Fruit fly (Drosophila melanogaster) whole organism, embryonic: ENCODE measurements around the gene CG32801.

Experiments used
- BEAF-32 ChIP-seq: fragments of 200-800 bp; sonication (Bioruptor generic); optimal IDR thresholded peaks from 3 replicates; lab custom pipeline; 2017; ENCODE audit warnings: missing biosample characterization, missing genetic modification characterization, mild to moderate bottlenecking, moderate library complexity, missing genetic modification reagents
- Bdp1 ChIP-seq: fragments of 200-800 bp; sonication (Bioruptor generic); optimal IDR thresholded peaks from 3 replicates; lab custom pipeline; 2016; ENCODE audit warnings: missing biosample characterization, missing genetic modification characterization
- CG10366 ChIP-seq: fragments of 200-800 bp; sonication (Bioruptor generic); IDR thresholded peaks from 2 replicates; pipeline ENCODE4 v1.3.6; 2022; ENCODE audit warnings: missing biosample characterization, missing genetic modification characterization
- CG10565 ChIP-seq: fragments of 200-800 bp; sonication (Bioruptor generic); optimal IDR thresholded peaks from 3 replicates; lab custom pipeline; 2016; ENCODE audit warnings: missing biosample characterization, mild to moderate bottlenecking, missing genetic modification characterization
- CG10654 ChIP-seq: fragments of 200-800 bp; sonication (Bioruptor generic); optimal IDR thresholded peaks from 2 replicates; lab custom pipeline; 2016; ENCODE audit warnings: missing biosample characterization, missing genetic modification characterization
- CG12769 ChIP-seq: fragments of 200-800 bp; sonication (Bioruptor generic); optimal IDR thresholded peaks from 2 replicates; lab custom pipeline; 2019; ENCODE audit warnings: missing biosample characterization, mild to moderate bottlenecking, missing genetic modification characterization, moderate library complexity
- CG12942 ChIP-seq: fragments of 200-800 bp; sonication (Bioruptor generic); optimal IDR thresholded peaks from 3 replicates; lab custom pipeline; 2016; ENCODE audit warnings: missing biosample characterization, missing genetic modification characterization
- CG13287 ChIP-seq: fragments of 200-800 bp; sonication (Bioruptor generic); IDR thresholded peaks from 2 replicates; pipeline ENCODE4 v1.3.6; 2022; ENCODE audit warnings: missing biosample characterization, missing genetic modification characterization; ENCODE audit not compliant: partially characterized antibody
- CG15011 ChIP-seq: fragments of 200-800 bp; sonication (Bioruptor generic); optimal IDR thresholded peaks from 3 replicates; lab custom pipeline; 2018; ENCODE audit warnings: missing biosample characterization, mild to moderate bottlenecking, missing genetic modification characterization
- CG15696 ChIP-seq: fragments of 200-800 bp; sonication (Bioruptor generic); optimal IDR thresholded peaks from 2 replicates; lab custom pipeline; 2019; ENCODE audit warnings: missing biosample characterization, mild to moderate bottlenecking, missing genetic modification characterization, moderate library complexity
- CG16813 ChIP-seq: fragments of 200-800 bp; sonication (Bioruptor generic); IDR thresholded peaks from 3 replicates; pipeline ENCODE4 v1.3.6; 2022; ENCODE audit warnings: missing biosample characterization, missing genetic modification characterization; ENCODE audit not compliant: partially characterized antibody
- CG18764 ChIP-seq: fragments of 200-800 bp; sonication (Bioruptor generic); optimal IDR thresholded peaks from 3 replicates; lab custom pipeline; 2016; ENCODE audit warnings: missing biosample characterization, missing genetic modification characterization
- CG2202 ChIP-seq: fragments of 200-800 bp; sonication (Bioruptor generic); optimal IDR thresholded peaks from 2 replicates; lab custom pipeline; 2018; ENCODE audit warnings: missing biosample characterization, mild to moderate bottlenecking, missing genetic modification characterization
- CG2678 ChIP-seq: fragments of 200-800 bp; sonication (Bioruptor generic); optimal IDR thresholded peaks from 3 replicates; lab custom pipeline; 2019; ENCODE audit warnings: missing biosample characterization, mild to moderate bottlenecking, missing genetic modification characterization, moderate library complexity
- CG32772 ChIP-seq: fragments of 200-800 bp; sonication (Bioruptor generic); IDR thresholded peaks from 2 replicates; pipeline ENCODE4 v1.3.6; 2022; ENCODE audit warnings: missing biosample characterization, missing genetic modification characterization
- CG3726 ChIP-seq: fragments of 200-800 bp; sonication (Bioruptor generic); IDR thresholded peaks from 3 replicates; pipeline ENCODE4, ENCODE4 v1.3.6; 2022; ENCODE audit warnings: missing biosample characterization, missing genetic modification characterization
- CG4328 ChIP-seq: fragments of 200-800 bp; sonication (Bioruptor generic); optimal IDR thresholded peaks from 3 replicates; lab custom pipeline; 2017; ENCODE audit warnings: missing biosample characterization, missing genetic modification reagents, missing genetic modification characterization
- CG43689 ChIP-seq: fragments of 200-800 bp; sonication (Bioruptor generic); IDR thresholded peaks from 2 replicates; pipeline ENCODE4 v1.3.6; 2022; ENCODE audit warnings: missing biosample characterization, missing genetic modification characterization
- CG7271 ChIP-seq: fragments of 200-800 bp; sonication (Bioruptor generic); optimal IDR thresholded peaks from 2 replicates; lab custom pipeline; 2018; ENCODE audit warnings: missing biosample characterization, mild to moderate bottlenecking, missing genetic modification characterization, moderate library complexity
- CG7372 ChIP-seq: fragments of 200-800 bp; sonication (Bioruptor generic); IDR thresholded peaks from 2 replicates; pipeline ENCODE4 v1.3.6; 2022; ENCODE audit warnings: missing biosample characterization, missing genetic modification characterization
- CG7745 ChIP-seq: fragments of 200-800 bp; sonication (Bioruptor generic); optimal IDR thresholded peaks from 2 replicates; lab custom pipeline; 2018; ENCODE audit warnings: missing biosample characterization, mild to moderate bottlenecking, missing genetic modification characterization, moderate library complexity
- CG7987 ChIP-seq: fragments of 200-800 bp; sonication (Bioruptor generic); optimal IDR thresholded peaks from 2 replicates; lab custom pipeline; 2018; ENCODE audit warnings: missing biosample characterization, mild to moderate bottlenecking, missing genetic modification characterization, moderate library complexity
- CG9932 ChIP-seq: fragments of 200-800 bp; sonication (Bioruptor generic); IDR thresholded peaks from 2 replicates; pipeline ENCODE4 v1.3.6; 2022; ENCODE audit warnings: missing biosample characterization, missing genetic modification characterization
- Hr39 ChIP-seq: fragments of >200 bp; optimal IDR thresholded peaks from 2 replicates; lab custom pipeline; 2017
- Hr51 ChIP-seq, 2 experiments: fragments of 200-800 bp; sonication (Bioruptor generic); optimal IDR thresholded peaks; 2 replicates in 1 of 2; 3 replicates in 1 of 2; lab custom pipeline; 2016 to 2018; ENCODE audit warnings: missing biosample characterization in 2 of 2, missing genetic modification characterization in 2 of 2, mild to moderate bottlenecking in 1 of 2, moderate library complexity in 1 of 2
- Lhr ChIP-seq: fragments of 200-800 bp; sonication (Bioruptor generic); optimal IDR thresholded peaks from 3 replicates; lab custom pipeline; 2017; ENCODE audit warnings: mild to moderate bottlenecking, missing biosample characterization, missing genetic modification reagents, missing genetic modification characterization
- Med ChIP-seq: fragments of 200-800 bp; sonication (Bioruptor generic); peaks from one replicate; lab custom pipeline; 2016; ENCODE audit warnings: missing biosample characterization, missing genetic modification characterization, mild to moderate bottlenecking, inconsistent platforms, moderate library complexity
- Mes4 ChIP-seq: fragments of 200-800 bp; sonication (Bioruptor generic); optimal IDR thresholded peaks from 2 replicates; lab custom pipeline; 2016; ENCODE audit warnings: missing biosample characterization, missing genetic modification characterization
- NFAT ChIP-seq: fragments of 200-800 bp; sonication (Bioruptor generic); IDR thresholded peaks from 2 replicates; pipeline ENCODE4 v1.3.6; 2022; ENCODE audit warnings: missing biosample characterization, missing genetic modification characterization
- Opbp ChIP-seq: fragments of 200-800 bp; sonication (Bioruptor generic); IDR thresholded peaks from 3 replicates; pipeline ENCODE4 v1.3.6; 2022; ENCODE audit warnings: missing biosample characterization, missing genetic modification characterization; ENCODE audit not compliant: partially characterized antibody
- Sin3A ChIP-seq: fragments of >200 bp; optimal IDR thresholded peaks from 2 replicates; lab custom pipeline; 2018
- Ssrp ChIP-seq: fragments of 200-800 bp; sonication (Bioruptor generic); optimal IDR thresholded peaks from 2 replicates; lab custom pipeline; 2018; ENCODE audit warnings: missing biosample characterization, mild to moderate bottlenecking, missing genetic modification characterization, moderate library complexity
- Xbp1 ChIP-seq: fragments of 200-800 bp; sonication (Bioruptor generic); optimal IDR thresholded peaks from 3 replicates; lab custom pipeline; 2016; ENCODE audit warnings: missing biosample characterization, mild to moderate bottlenecking, missing genetic modification characterization
- Xrp1 ChIP-seq: fragments of 200-800 bp; sonication (Bioruptor generic); IDR thresholded peaks from 2 replicates; pipeline ENCODE4 v1.3.6; 2022; ENCODE audit warnings: missing biosample characterization, missing genetic modification characterization
- al ChIP-seq: fragments of 200-800 bp; sonication (Bioruptor generic); IDR thresholded peaks from 2 replicates; pipeline ENCODE4 v1.3.6; 2022; ENCODE audit warnings: missing biosample characterization, missing genetic modification characterization
- amos ChIP-seq: fragments of 200-800 bp; sonication (Bioruptor generic); IDR thresholded peaks from 2 replicates; pipeline ENCODE4 v1.3.6; 2022; ENCODE audit warnings: missing biosample characterization, missing genetic modification characterization; ENCODE audit not compliant: partially characterized antibody
- chn ChIP-seq: fragments of 200-800 bp; sonication (Bioruptor generic); optimal IDR thresholded peaks from 2 replicates; lab custom pipeline; 2016; ENCODE audit warnings: missing biosample characterization, missing genetic modification characterization
- en ChIP-seq: fragments of 200-800 bp; sonication (Bioruptor generic); optimal IDR thresholded peaks from 2 replicates; lab custom pipeline; 2016; ENCODE audit warnings: missing biosample characterization, missing genetic modification characterization
- ewg ChIP-seq: fragments of 200-800 bp; sonication (Bioruptor generic); optimal IDR thresholded peaks from 3 replicates; lab custom pipeline; 2017; ENCODE audit warnings: mild to moderate bottlenecking, missing biosample characterization, missing genetic modification reagents, missing genetic modification characterization
- her ChIP-seq: fragments of 200-800 bp; sonication (Bioruptor generic); optimal IDR thresholded peaks from 2 replicates; lab custom pipeline; 2016; ENCODE audit warnings: missing biosample characterization, missing genetic modification characterization
- jing ChIP-seq: fragments of 200-800 bp; sonication (Bioruptor generic); optimal IDR thresholded peaks from 2 replicates; lab custom pipeline; 2018; ENCODE audit warnings: missing biosample characterization, mild to moderate bottlenecking, missing genetic modification characterization
- lilli ChIP-seq: fragments of 200-800 bp; sonication (Bioruptor generic); optimal IDR thresholded peaks from 3 replicates; lab custom pipeline; 2016; ENCODE audit warnings: missing biosample characterization, missing genetic modification characterization
- lov ChIP-seq, 2 experiments: fragments of 200-800 bp in 1 of 2; fragments of >200 bp in 1 of 2; sonication (Bioruptor generic) in 1 of 2; IDR thresholded peaks in 1 of 2; optimal IDR thresholded peaks in 1 of 2; 2 replicates in 1 of 2; 3 replicates in 1 of 2; pipeline versions ENCODE4 v1.3.6 to Lab custom; 2017 to 2022; ENCODE audit warnings: missing biosample characterization in 1 of 2, missing genetic modification characterization in 1 of 2
- nerfin-2 ChIP-seq: fragments of 200-800 bp; sonication (Bioruptor generic); IDR thresholded peaks from 2 replicates; pipeline ENCODE4 v1.3.6; 2022; ENCODE audit warnings: missing biosample characterization, missing genetic modification characterization; ENCODE audit not compliant: partially characterized antibody
- pzg ChIP-seq: fragments of 200-800 bp; sonication (Bioruptor generic); optimal IDR thresholded peaks from 3 replicates; lab custom pipeline; 2018; ENCODE audit warnings: missing biosample characterization, mild to moderate bottlenecking, missing genetic modification characterization, moderate library complexity
- schlank ChIP-seq: fragments of 200-800 bp; sonication (Bioruptor generic); optimal IDR thresholded peaks from 2 replicates; lab custom pipeline; 2018; ENCODE audit warnings: missing biosample characterization, mild to moderate bottlenecking, missing genetic modification characterization
- slp2 ChIP-seq: fragments of 200-800 bp; sonication (Bioruptor generic); optimal IDR thresholded peaks from 2 replicates; lab custom pipeline; 2016; ENCODE audit warnings: missing biosample characterization, missing genetic modification characterization
- ttk ChIP-seq: fragments of 200-800 bp; sonication (Bioruptor generic); IDR thresholded peaks from 2 replicates; pipeline ENCODE4 v2.1.2; 2022; ENCODE audit warnings: missing biosample characterization, missing genetic modification characterization
- vnd ChIP-seq: fragments of 200-800 bp; sonication (Bioruptor generic); IDR thresholded peaks from 3 replicates; pipeline ENCODE4 v1.3.6; 2022; ENCODE audit warnings: missing biosample characterization, missing genetic modification characterization; ENCODE audit not compliant: partially characterized antibody
- wor ChIP-seq: fragments of 200-800 bp; sonication (Bioruptor generic); IDR thresholded peaks from 2 replicates; pipeline ENCODE4 v1.3.6; 2022; ENCODE audit warnings: missing biosample characterization, missing genetic modification characterization

CG32801 gene

DNA sequence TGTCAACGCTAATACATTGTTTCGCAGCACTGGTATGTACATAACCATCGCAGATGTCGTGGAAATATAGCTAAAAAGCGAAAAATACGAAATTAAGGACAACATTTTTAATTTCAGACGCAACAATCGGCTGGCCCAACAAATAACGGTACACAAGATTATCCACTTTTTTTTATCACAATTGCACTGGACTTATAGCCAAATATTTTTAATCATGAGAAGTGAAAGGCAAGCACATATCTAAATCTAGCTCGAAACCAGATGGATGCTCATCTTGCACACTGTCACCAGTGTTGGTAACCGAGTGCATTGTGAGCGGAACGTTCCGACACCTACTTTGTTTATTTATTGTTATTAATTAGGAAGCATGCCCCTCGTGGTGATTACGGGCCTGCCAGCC, 37.0 kb upstream of the CG32801 start, which contains the start of the genes CG3857 and CG3587 (continued):
- TF ChIP-seq Med (GFP tag; lab: Kevin White, UChicago) (peak; percentile 97), BEAF-32 (GFP tag; lab: Kevin White, UChicago) (peak; percentile 53), Hr39 (lab: Kevin White, UChicago) (no peak), ewg (peak; percentile 50), NFAT (GFP tag; lab: Robert Waterston, UW) (peak; percentile 65), Xrp1 (GFP tag; lab: Robert Waterston, UW) (peak; percentile 77), CG10654 (peak; percentile 58), CG2678 (tag; lab: Kevin White, UChicago) (peak; percentile 71), CG13287 (GFP tag; lab: Robert Waterston, UW) (peak; percentile 62), en (GFP tag; lab: Kevin White, UChicago) (peak; percentile 46), CG15011 (GFP tag; lab: Kevin White, UChicago) (peak; percentile 28), schlank (peak; percentile 29), Bdp1 (GFP tag; lab: Kevin White, UChicago) (peak; percentile 71), CG32772 (peak; percentile 80), Hr51 (GFP tag; optimal IDR thresholded peaks at IDR 0.05; lab: Kevin White, UChicago) (peak; percentile 65 to 75), jing (peak; percentile 44), Mes4 (GFP tag; lab: Kevin White, UChicago) (peak; percentile 62), CG7372 (GFP tag; lab: Robert Waterston, UW) (peak; percentile 60; the same call in 1 of the 2 replicates), CG9932 (GFP tag; lab: Robert Waterston, UW) (peak; percentile 84), CG16813 (GFP tag; lab: Robert Waterston, UW) (no peak), chn (GFP tag; lab: Kevin White, UChicago) (peak; percentile 83), Ssrp (tag; lab: Kevin White, UChicago) (peak; percentile 71), slp2 (GFP tag; lab: Kevin White, UChicago) (peak; percentile 66), nerfin-2 (GFP tag; lab: Robert Waterston, UW) (no peak), Opbp (GFP tag; lab: Robert Waterston, UW) (no peak), CG10366 (GFP tag; lab: Robert Waterston, UW) (peak; percentile 75), CG7745 (no peak), vnd (GFP tag; lab: Robert Waterston, UW) (no peak), amos (GFP tag; lab: Robert Waterston, UW) (no peak), CG7987 (GFP tag; lab: Kevin White, UChicago) (peak; percentile 48), lilli (GFP tag; lab: Kevin White, UChicago) (peak; percentile 87), CG43689 (GFP tag; lab: Robert Waterston, UW) (no peak), pzg (GFP tag; lab: Kevin White, UChicago) (peak; percentile 53), CG15696 (tag; lab: Kevin White, UChicago) (peak; percentile 55), Sin3A (lab: Kevin White, UChicago) (peak; percentile 69), her (GFP tag; lab: Kevin White, UChicago) (peak; percentile 77), CG2202 (tag; lab: Kevin White, UChicago) (peak; percentile 19), lov (optimal IDR thresholded peaks at IDR 0.05; lab: Kevin White, UChicago) (no peak), lov (GFP tag; IDR thresholded peaks at IDR 0.05; lab: Robert Waterston, UW) (0 out of 3 replicates have a peak, but pooled peaks have one; percentile 43), ttk (GFP tag; lab: Robert Waterston, UW) (peak; percentile 57), CG18764 (GFP tag; lab: Kevin White, UChicago) (peak; percentile 44), CG10565 (GFP tag; lab: Kevin White, UChicago) (no peak), CG7271 (tag; lab: Kevin White, UChicago) (no peak), Lhr (GFP tag; lab: Kevin White, UChicago) (peak; percentile 25), CG4328 (peak; percentile 23), CG12769 (tag; lab: Kevin White, UChicago) (peak; percentile 87), CG3726 (peak; percentile 52; the same call in 1 of the 3 replicates), Xbp1 (peak; percentile 82), al (GFP tag; lab: Robert Waterston, UW) (peak; percentile 75), CG12942 (peak; percentile 71), wor (GFP tag; lab: Robert Waterston, UW) (peak; percentile 60)
